Worm (Caenorhabditis elegans) whole organism, L3 larva: ENCODE measurements around the gene pnn-1.
A peak's percentile ranks its signal among the peaks of the same experiment; 100 is the strongest.

ENCODE experiments used
- ZK546.5 ChIP-seq: sonication (generic microtip); optimal IDR thresholded peaks from 2 replicates; lab custom pipeline; 2017; ENCODE audit warnings: missing biosample characterization, missing genetic modification characterization
- aly-2 ChIP-seq: fragments of 150-350 bp; optimal IDR thresholded peaks from 2 replicates; lab custom pipeline; 2014; ENCODE audit warnings: missing biosample characterization, missing genetic modification characterization
- ama-1 ChIP-seq: fragments of 150-350 bp; optimal IDR thresholded peaks from 2 replicates; lab custom pipeline; 2018
- ceh-16 ChIP-seq: sonication (generic microtip); optimal IDR thresholded peaks from 2 replicates; lab custom pipeline; 2017; ENCODE audit warnings: missing biosample characterization, missing genetic modification characterization
- ceh-28 ChIP-seq: fragments of 150-350 bp; optimal IDR thresholded peaks from 2 replicates; lab custom pipeline; 2014; ENCODE audit warnings: missing biosample characterization, missing genetic modification reagents, missing genetic modification characterization
- ceh-82 ChIP-seq: fragments of 150-350 bp; optimal IDR thresholded peaks from 2 replicates; lab custom pipeline; 2014; ENCODE audit warnings: missing biosample characterization, missing genetic modification characterization
- ceh-9 ChIP-seq: sonication (generic microtip); optimal IDR thresholded peaks from 2 replicates; lab custom pipeline; 2018; ENCODE audit warnings: missing biosample characterization, missing genetic modification characterization
- daf-12 ChIP-seq: fragments of 150-350 bp; optimal IDR thresholded peaks from 2 replicates; lab custom pipeline; 2014; ENCODE audit warnings: missing biosample characterization, missing genetic modification reagents, missing genetic modification characterization
- egl-27 ChIP-seq: sonication (generic microtip); optimal IDR thresholded peaks from 4 replicates; lab custom pipeline; 2017; ENCODE audit warnings: missing biosample characterization, missing genetic modification reagents, missing genetic modification characterization
- egl-5 ChIP-seq: fragments of 150-350 bp; optimal IDR thresholded peaks from 2 replicates; lab custom pipeline; 2017; ENCODE audit warnings: missing biosample characterization, missing genetic modification reagents, missing genetic modification characterization, inconsistent platforms
- elt-1 ChIP-seq: fragments of 150-350 bp; optimal IDR thresholded peaks from 2 replicates; lab custom pipeline; 2014; ENCODE audit warnings: missing biosample characterization, missing genetic modification characterization
- elt-2 ChIP-seq: sonication (generic microtip); optimal IDR thresholded peaks from 2 replicates; lab custom pipeline; 2016; ENCODE audit warnings: missing genetic modification reagents, mild to moderate bottlenecking, missing genetic modification characterization, missing compliant biosample characterization
- eor-1 ChIP-seq, 2 experiments: fragments of 150-350 bp; optimal IDR thresholded peaks; 2 replicates each; lab custom pipeline; 2014 to 2018; ENCODE audit warnings: missing biosample characterization in 2 of 2, missing genetic modification characterization in 2 of 2
- fkh-2 ChIP-seq: fragments of 150-350 bp; optimal IDR thresholded peaks from 2 replicates; lab custom pipeline; 2014; ENCODE audit warnings: missing biosample characterization, missing genetic modification reagents, missing genetic modification characterization
- fos-1 ChIP-seq: fragments of 150-350 bp; optimal IDR thresholded peaks from 2 replicates; lab custom pipeline; 2014; ENCODE audit warnings: missing biosample characterization, missing genetic modification characterization
- hmg-11 ChIP-seq: sonication (generic microtip); optimal IDR thresholded peaks from 2 replicates; lab custom pipeline; 2016; ENCODE audit warnings: missing genetic modification characterization, missing compliant biosample characterization
- jun-1 ChIP-seq: fragments of 150-350 bp; optimal IDR thresholded peaks from 2 replicates; lab custom pipeline; 2014; ENCODE audit warnings: missing biosample characterization, missing genetic modification reagents, missing genetic modification characterization
- lin-15B ChIP-seq: fragments of 150-350 bp; optimal IDR thresholded peaks from 2 replicates; lab custom pipeline; 2014; ENCODE audit warnings: missing biosample characterization, missing genetic modification characterization
- lsy-12 ChIP-seq: sonication (generic microtip); optimal IDR thresholded peaks from 2 replicates; lab custom pipeline; 2016; ENCODE audit warnings: mild to moderate bottlenecking, missing genetic modification characterization, missing compliant biosample characterization
- mdl-1 ChIP-seq: fragments of 150-350 bp; optimal IDR thresholded peaks from 2 replicates; lab custom pipeline; 2014; ENCODE audit warnings: missing biosample characterization, missing genetic modification characterization
- mml-1 ChIP-seq: fragments of 150-350 bp; sonication (generic microtip); optimal IDR thresholded peaks from 3 replicates; lab custom pipeline; 2014; ENCODE audit warnings: missing biosample characterization, missing genetic modification characterization
- nfya-1 ChIP-seq: sonication (generic microtip); optimal IDR thresholded peaks from 2 replicates; lab custom pipeline; 2017; ENCODE audit warnings: missing genetic modification characterization, mild to moderate bottlenecking, missing compliant biosample characterization, antibody characterized with exemption, moderate library complexity; ENCODE audit not compliant: insufficient read depth
- nhr-11 ChIP-seq: fragments of 150-350 bp; optimal IDR thresholded peaks from 2 replicates; lab custom pipeline; 2014; ENCODE audit warnings: missing biosample characterization, missing genetic modification characterization
- nhr-12 ChIP-seq: fragments of 150-350 bp; optimal IDR thresholded peaks from 2 replicates; lab custom pipeline; 2014; ENCODE audit warnings: missing biosample characterization, missing genetic modification characterization
- nhr-23 ChIP-seq: fragments of 150-350 bp; optimal IDR thresholded peaks from 2 replicates; lab custom pipeline; 2014; ENCODE audit warnings: missing biosample characterization, missing genetic modification reagents, missing genetic modification characterization
- nhr-25 ChIP-seq: sonication (generic microtip); optimal IDR thresholded peaks from 2 replicates; lab custom pipeline; 2017; ENCODE audit warnings: missing biosample characterization, missing genetic modification characterization
- nhr-28 ChIP-seq: fragments of 150-350 bp; optimal IDR thresholded peaks from 2 replicates; lab custom pipeline; 2014; ENCODE audit warnings: missing biosample characterization, missing genetic modification characterization
- nhr-43 ChIP-seq: sonication (generic microtip); optimal IDR thresholded peaks from 2 replicates; lab custom pipeline; 2016; ENCODE audit warnings: mild to moderate bottlenecking, missing genetic modification characterization, missing compliant biosample characterization; ENCODE audit not compliant: poor library complexity, severe bottlenecking
- nhr-67 ChIP-seq: fragments of 150-350 bp; optimal IDR thresholded peaks from 2 replicates; lab custom pipeline; 2014; ENCODE audit warnings: missing biosample characterization, missing genetic modification characterization
- nhr-76 ChIP-seq: fragments of 150-350 bp; sonication (generic microtip); optimal IDR thresholded peaks from 5 replicates; lab custom pipeline; 2014; ENCODE audit warnings: missing biosample characterization, missing genetic modification characterization
- nhr-77 ChIP-seq: fragments of 150-350 bp; optimal IDR thresholded peaks from 2 replicates; lab custom pipeline; 2014; ENCODE audit warnings: missing biosample characterization, missing genetic modification characterization
- pha-4 ChIP-seq: fragments of 150-350 bp; optimal IDR thresholded peaks from 2 replicates; lab custom pipeline; 2014; ENCODE audit warnings: missing biosample characterization, missing genetic modification reagents, missing genetic modification characterization
- sea-2 ChIP-seq: fragments of 150-350 bp; sonication (generic microtip); optimal IDR thresholded peaks from 4 replicates; lab custom pipeline; 2014; ENCODE audit warnings: missing biosample characterization, missing genetic modification reagents, missing genetic modification characterization
- skn-1 ChIP-seq: fragments of 150-350 bp; optimal IDR thresholded peaks from 2 replicates; lab custom pipeline; 2014; ENCODE audit warnings: missing biosample characterization, missing genetic modification characterization
- tbx-2 ChIP-seq: sonication (generic microtip); optimal IDR thresholded peaks from 2 replicates; lab custom pipeline; 2016; ENCODE audit warnings: mild to moderate bottlenecking, missing genetic modification characterization, missing compliant biosample characterization
- unc-62 ChIP-seq: fragments of 150-350 bp; sonication (generic microtip); optimal IDR thresholded peaks from 4 replicates; lab custom pipeline; 2014; ENCODE audit warnings: missing biosample characterization, missing genetic modification reagents, missing genetic modification characterization
- zag-1 ChIP-seq: fragments of 150-350 bp; optimal IDR thresholded peaks from 2 replicates; lab custom pipeline; 2014; ENCODE audit warnings: missing biosample characterization, missing genetic modification characterization
- ztf-11 ChIP-seq: fragments of 150-350 bp; optimal IDR thresholded peaks from 2 replicates; lab custom pipeline; 2014; ENCODE audit warnings: missing biosample characterization, missing genetic modification characterization

The pnn-1 gene

ce11 chrV:12987061-12987460, 16.2 kb downstream of the pnn-1 start, which contains the start of gene shw-3:
TSS of gene shw-3 (minus strand) at chrV:12987161.
- TF ChIP-seq nhr-12, result no peak
- no peak for TF ChIP-seq fos-1 (tag; lab: Kevin White, UChicago)
- no peak for TF ChIP-seq egl-27
- no peak for TF ChIP-seq ama-1 (lab: Kevin White, UChicago)
- no peak for TF ChIP-seq ztf-11 (tag; lab: Kevin White, UChicago)
- TF ChIP-seq ceh-16, result no peak
- TF ChIP-seq pha-4 (tag; lab: Kevin White, UChicago), result no peak
- no peak for TF ChIP-seq sea-2
- no peak for TF ChIP-seq ceh-28 (tag; lab: Kevin White, UChicago)
- TF ChIP-seq aly-2 (tag; lab: Kevin White, UChicago), result no peak
- TF ChIP-seq nhr-28 (tag; lab: Kevin White, UChicago), result no peak
- TF ChIP-seq mml-1 (tag; lab: Kevin White, UChicago), result no peak
- no peak for TF ChIP-seq tbx-2
- no peak for TF ChIP-seq fkh-2
- no peak for TF ChIP-seq jun-1
- TF ChIP-seq daf-12, result no peak
- no peak for TF ChIP-seq nhr-25
- TF ChIP-seq hmg-11 (tag; lab: Kevin White, UChicago), result no peak
- TF ChIP-seq nhr-76 (tag; lab: Kevin White, UChicago), result no peak
- TF ChIP-seq nhr-67 (tag; lab: Kevin White, UChicago), result no peak

- TF ChIP-seq tbx-2, result no peak
- TF ChIP-seq nhr-23 (tag; lab: Kevin White, UChicago), result no peak
- no peak for TF ChIP-seq nhr-25
- TF ChIP-seq mdl-1 (tag; lab: Kevin White, UChicago), result no peak
- no peak for TF ChIP-seq ztf-11 (tag; lab: Kevin White, UChicago)
- TF ChIP-seq fos-1 (tag; lab: Kevin White, UChicago), result no peak
- TF ChIP-seq daf-12, result no peak
- no peak for TF ChIP-seq lsy-12
- TF ChIP-seq egl-27, result no peak
- TF ChIP-seq nhr-77, result no peak
- no peak for TF ChIP-seq unc-62 (GFP tag; lab: Kevin White, UChicago)
- TF ChIP-seq mml-1 (tag; lab: Kevin White, UChicago), result no peak
Observed at ce11 chrV:12988256-12988655, 17.3 kb downstream of the pnn-1 start, which contains the start of gene F15B9.8. TSS of gene F15B9.8 (plus strand) at chrV:12988556.

DNA sequence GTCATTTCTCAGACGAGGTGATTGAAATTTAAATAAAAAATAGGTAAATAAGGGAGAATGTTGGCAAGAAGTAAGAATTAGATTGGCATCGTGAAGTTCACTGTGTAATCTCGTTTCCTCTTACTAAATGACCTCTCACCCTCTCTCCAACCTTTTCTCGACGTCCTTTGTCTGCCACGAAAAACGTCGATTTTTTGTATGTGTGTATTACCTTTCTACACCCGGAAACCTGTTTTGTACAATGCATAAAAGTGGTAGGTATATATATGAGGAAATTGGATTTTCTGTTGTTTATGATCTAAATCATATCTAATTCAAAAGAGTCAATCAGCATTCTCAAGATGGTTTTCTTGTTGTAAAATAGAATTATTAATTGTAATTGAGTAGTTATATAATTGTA, 22.0 kb downstream of the pnn-1 start, which contains the start of the genes F15B9.11 and dsl-7:
F15B9.11 (minus strand) TSS at position 5 of the 400 bp plus-strand sequence.
dsl-7 (plus strand) TSS at position 260 of the 400 bp plus-strand sequence.
- TF ChIP-seq nhr-25 (peak; percentile 73), elt-2 (tag; lab: Kevin White, UChicago) (no peak), elt-1 (tag; lab: Kevin White, UChicago) (peak; percentile 17), nhr-11 (tag; lab: Kevin White, UChicago) (no peak), ceh-9 (tag; lab: Kevin White, UChicago) (no peak)
- TF ChIP-seq, all 47 proteins: peak for 2

DNA sequence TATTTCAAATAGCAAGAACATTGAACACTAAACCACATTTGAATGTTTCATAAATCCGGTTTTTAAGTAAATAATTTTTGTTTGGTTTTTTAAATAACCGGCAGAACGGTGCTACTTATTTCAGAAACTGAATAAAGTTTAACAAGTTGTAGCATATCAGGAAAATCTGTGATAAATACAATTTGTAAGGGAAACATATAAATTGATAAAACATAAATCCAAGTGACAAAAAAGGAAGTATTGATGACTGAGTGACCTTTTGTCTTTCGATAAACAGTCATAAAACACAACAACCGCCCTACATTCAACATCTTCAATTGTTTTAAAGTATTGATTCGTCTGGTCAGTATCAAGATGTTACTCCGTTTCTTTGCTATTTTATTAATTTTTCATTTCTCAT, 24.4 kb downstream of the pnn-1 start, which contains the start of gene far-5:
far-5 (plus strand) TSS at position 301 of the 400 bp plus-strand sequence.
- TF ChIP-seq nhr-23 (tag; lab: Kevin White, UChicago) (peak; percentile 2), aly-2 (tag; lab: Kevin White, UChicago) (no peak), egl-5 (tag; lab: Kevin White, UChicago) (no peak)

DNA sequence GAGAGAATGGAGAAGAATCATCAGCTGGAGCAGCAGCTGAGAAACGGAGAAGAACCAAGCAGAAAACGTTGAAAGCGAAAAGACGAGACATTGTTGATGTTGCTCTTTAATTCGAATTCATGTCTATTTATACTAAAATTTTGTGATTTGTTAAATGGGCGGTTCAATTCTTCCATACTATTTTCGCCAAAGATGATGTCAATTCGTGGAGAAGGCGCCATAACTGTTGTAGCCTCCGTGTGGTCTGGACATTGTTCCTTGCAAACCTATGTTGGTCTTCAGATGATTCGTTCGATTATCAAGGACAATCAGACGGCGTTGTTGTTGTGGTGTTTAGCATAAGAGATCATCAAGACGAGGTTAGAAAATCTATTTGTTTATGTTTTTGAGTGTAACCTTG, 26.5 kb downstream of the pnn-1 start, which contains the start of gene far-3:
far-3 (minus strand) TSS at position 101 of the 400 bp plus-strand sequence.
- TF ChIP-seq zag-1 (no peak), egl-5 (tag; lab: Kevin White, UChicago) (no peak), ztf-11 (tag; lab: Kevin White, UChicago) (no peak), fos-1 (tag; lab: Kevin White, UChicago) (no peak), egl-27 (no peak), daf-12 (no peak), nfya-1 (tag; lab: Kevin White, UChicago) (no peak), ceh-9 (tag; lab: Kevin White, UChicago) (no peak), eor-1 (tag; optimal IDR thresholded peaks at IDR 0.05; lab: Kevin White, UChicago) (no peak), ZK546.5 (tag; lab: Kevin White, UChicago) (no peak), ceh-82 (tag; lab: Kevin White, UChicago) (no peak), skn-1 (tag; lab: Kevin White, UChicago) (no peak), lin-15B (tag; lab: Kevin White, UChicago) (no peak), tbx-2 (no peak), elt-1 (tag; lab: Kevin White, UChicago) (no peak), nhr-43 (tag; lab: Kevin White, UChicago) (no peak), unc-62 (GFP tag; lab: Kevin White, UChicago) (no peak), ama-1 (lab: Kevin White, UChicago) (no peak)
